Fruit fly (Drosophila melanogaster): ENCODE measurements around the gene CG2604.

The CG2604 gene

DNA sequence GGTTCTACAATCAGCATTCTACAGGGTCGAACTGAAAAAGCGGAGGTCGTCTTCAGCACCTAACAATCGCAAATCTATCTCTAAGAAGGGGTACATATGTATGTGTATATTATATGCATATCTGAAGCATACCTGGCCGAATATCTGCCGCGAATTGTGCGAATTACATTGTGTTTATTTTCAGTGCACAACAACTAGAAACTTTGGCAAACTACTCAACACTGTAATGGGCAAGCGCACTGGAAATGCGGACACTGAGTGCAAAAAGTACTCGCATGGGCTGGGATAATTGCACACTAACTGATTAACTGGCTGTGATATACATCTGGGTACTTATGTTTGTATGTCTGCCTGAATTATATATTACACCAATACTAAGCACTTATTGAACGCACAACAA, 47.6 kb upstream of the CG2604 start (continued):
- TF ChIP-seq sens (GFP tag), result peak; percentile 61
- no peak for TF ChIP-seq insv (GFP tag; optimal IDR thresholded peaks at IDR 0.05)
- TF ChIP-seq slou (GFP tag; optimal IDR thresholded peaks at IDR 0.05), result no peak
- TF ChIP-seq ase (GFP tag; IDR thresholded peaks at IDR 0.05), result no peak
- no peak for TF ChIP-seq CG12391 (tag; optimal IDR thresholded peaks at IDR 0.05)
- 0 out of 2 replicates have a peak, but pooled peaks have one; percentile 19 for TF ChIP-seq stc (GFP tag; IDR thresholded peaks at IDR 0.05)
- TF ChIP-seq Sox100B (GFP tag; optimal IDR thresholded peaks at IDR 0.05), result peak; percentile 12
- TF ChIP-seq CG12155 (GFP tag; optimal IDR thresholded peaks at IDR 0.05), result peak; percentile 25
- TF ChIP-seq Ssrp (tag; optimal IDR thresholded peaks at IDR 0.05), result no peak
- no peak; the same call in 1 of the 2 replicates for TF ChIP-seq CG17328 (GFP tag; IDR thresholded peaks at IDR 0.05)

DNA sequence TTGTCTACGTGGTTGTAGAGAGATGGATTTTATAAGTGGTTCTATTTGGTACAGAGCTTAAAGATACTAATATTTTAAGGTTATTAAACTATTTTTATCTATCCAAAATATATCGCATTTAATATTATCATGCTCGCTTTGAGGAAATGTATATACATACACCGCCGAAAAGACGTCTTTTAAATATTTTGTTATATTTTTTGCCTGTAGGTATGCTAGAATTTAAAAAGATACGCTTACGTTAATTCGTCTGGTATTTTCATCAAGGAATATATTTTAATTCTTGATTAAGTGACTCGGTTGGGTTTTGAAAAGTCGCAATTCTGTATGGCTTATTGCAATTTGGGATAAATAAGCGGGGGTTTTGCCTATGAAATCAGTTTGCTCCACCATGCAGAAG, 45.3 kb upstream of the CG2604 start:
- TF ChIP-seq HmgZ (tag; optimal IDR thresholded peaks at IDR 0.05), result peak; percentile 11
- peak; percentile 77 for TF ChIP-seq CG3995 (GFP tag; optimal IDR thresholded peaks at IDR 0.05)
- no peak for TF ChIP-seq CG2202 (tag; optimal IDR thresholded peaks at IDR 0.05)
- TF ChIP-seq aop (GFP tag; IDR thresholded peaks at IDR 0.05), result no peak
- TF ChIP-seq ash1 (GFP tag; optimal IDR thresholded peaks at IDR 0.05), result no peak
- TF ChIP-seq NFAT (GFP tag; IDR thresholded peaks at IDR 0.05), result no peak
- peak; percentile 97 for TF ChIP-seq CG9437 (GFP tag; optimal IDR thresholded peaks at IDR 0.05)
- no peak for TF ChIP-seq hth (optimal IDR thresholded peaks at IDR 0.05)
- TF ChIP-seq lbe (GFP tag; optimal IDR thresholded peaks at IDR 0.05), result peak; percentile 31
- no peak for TF ChIP-seq CG9215 (GFP tag; IDR thresholded peaks at IDR 0.05)
- no peak for TF ChIP-seq CG16863 (GFP tag; optimal IDR thresholded peaks at IDR 0.05)

DNA sequence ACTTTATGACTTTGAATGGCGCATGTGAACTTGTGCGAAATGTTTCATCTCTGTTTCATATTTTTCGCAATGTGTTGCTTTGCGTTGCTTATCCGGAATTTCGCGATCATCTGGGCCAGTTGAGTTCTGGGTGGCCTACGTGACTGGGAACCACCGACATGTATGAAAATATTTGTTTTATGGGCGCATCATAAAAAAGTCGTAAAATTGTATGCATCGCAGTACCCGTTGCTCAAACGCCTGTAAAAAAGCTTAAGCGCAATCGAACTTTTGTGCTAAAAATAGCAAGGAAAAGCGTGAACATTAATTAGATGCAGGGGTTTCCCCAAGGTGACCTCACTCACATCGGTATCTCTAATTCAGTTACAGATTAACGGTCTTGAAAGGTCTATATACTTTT, 43.1 kb upstream of the CG2604 start:
- no peak for TF ChIP-seq CG1529 (GFP tag; optimal IDR thresholded peaks at IDR 0.05)
- TF ChIP-seq cad (GFP tag; optimal IDR thresholded peaks at IDR 0.05), result peak; percentile 30

DNA sequence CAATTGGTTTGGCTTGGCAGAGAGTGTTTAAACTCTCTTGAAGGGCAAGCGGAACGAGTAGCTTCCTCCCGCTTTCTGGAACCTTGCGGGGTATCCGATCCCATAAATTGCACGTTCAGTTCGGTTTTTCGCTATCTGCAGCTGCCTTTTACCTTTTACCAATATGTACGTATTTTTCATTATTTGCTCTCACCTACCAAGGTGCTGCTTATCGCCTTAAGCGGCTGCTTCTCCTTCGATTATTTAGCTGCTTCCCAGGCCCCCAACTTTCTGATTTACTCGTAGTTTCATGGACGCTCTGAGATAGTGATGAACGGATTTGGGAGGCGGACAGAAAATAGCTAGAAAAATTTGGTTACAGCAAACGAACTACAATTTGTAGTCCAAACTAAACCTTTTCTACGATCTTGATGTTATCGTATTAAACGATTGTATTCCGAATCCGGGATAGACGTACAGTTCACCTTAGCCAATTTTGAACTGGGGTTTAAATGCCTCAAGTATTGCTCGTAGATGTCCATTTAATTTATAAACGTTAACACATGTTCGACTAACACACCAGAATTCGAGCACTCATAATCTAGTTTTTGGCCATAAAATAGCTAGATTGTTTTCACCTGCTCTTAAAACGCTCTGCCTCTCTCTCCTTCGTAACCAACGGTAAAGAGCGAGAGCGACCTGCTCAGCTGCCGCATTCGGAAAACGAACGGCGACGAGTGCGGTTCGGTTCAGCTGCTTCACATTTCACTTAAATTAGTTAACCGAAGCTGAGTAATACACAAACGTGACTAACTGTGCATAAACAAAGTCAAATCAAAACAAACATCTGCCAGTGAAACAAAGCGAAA, 41.3 kb upstream of the CG2604 start:
- TF ChIP-seq CG5180 (GFP tag; optimal IDR thresholded peaks at IDR 0.05), result no peak
- no peak for TF ChIP-seq CG32772 (GFP tag; IDR thresholded peaks at IDR 0.05)
- peak; percentile 98 for TF ChIP-seq Deaf1 (tag; optimal IDR thresholded peaks at IDR 0.05)
- peak in 1 of 3 experiments; percentile 56 for TF ChIP-seq Stat92E (GFP tag; optimal IDR thresholded peaks at IDR 0.05)
- no peak for TF ChIP-seq ERR (GFP tag; optimal IDR thresholded peaks at IDR 0.05)
- TF ChIP-seq CG18619 (GFP tag; optimal IDR thresholded peaks at IDR 0.05), result peak; percentile 38
- TF ChIP-seq Dfd (GFP tag; optimal IDR thresholded peaks at IDR 0.05), result no peak
- TF ChIP-seq zen (tag; optimal IDR thresholded peaks at IDR 0.05), result no peak
- no peak for TF ChIP-seq CG14050 (GFP tag; IDR thresholded peaks at IDR 0.05)
- TF ChIP-seq CG11504 (tag; optimal IDR thresholded peaks at IDR 0.05), result peak; percentile 63
- no peak for TF ChIP-seq CG17802 (tag; optimal IDR thresholded peaks at IDR 0.05)
- no peak for TF ChIP-seq toy (GFP tag; IDR thresholded peaks at IDR 0.05)
- no peak for TF ChIP-seq CG11398 (GFP tag; optimal IDR thresholded peaks at IDR 0.05)
- TF ChIP-seq wek (GFP tag; optimal IDR thresholded peaks at IDR 0.05), result no peak
- TF ChIP-seq sens-2 (GFP tag; IDR thresholded peaks at IDR 0.05), result no peak
- TF ChIP-seq luna (GFP tag; optimal IDR thresholded peaks at IDR 0.05), result no peak
- no peak for TF ChIP-seq CG13123 (GFP tag; optimal IDR thresholded peaks at IDR 0.05)
- peak; percentile 53 for TF ChIP-seq vvl (GFP tag; IDR thresholded peaks at IDR 0.05)
- peak; percentile 33; the same call in 1 of the 2 replicates for TF ChIP-seq CG32532 (GFP tag; IDR thresholded peaks at IDR 0.05)
- TF ChIP-seq BEAF-32 (GFP tag; optimal IDR thresholded peaks at IDR 0.05), result no peak
- no peak for TF ChIP-seq sc (optimal IDR thresholded peaks at IDR 0.05)
- TF ChIP-seq sc (GFP tag; optimal IDR thresholded peaks at IDR 0.05), result peak; percentile 1
- no peak for TF ChIP-seq dm (GFP tag; optimal IDR thresholded peaks at IDR 0.05)
- TF ChIP-seq CG7987 (GFP tag; optimal IDR thresholded peaks at IDR 0.05), result peak; percentile 0
